Fruit fly (Drosophila melanogaster) S2 (cell line): ENCODE measurements around the gene CG15399.

Experiments used
- CG8478 ChIP-seq: fragments of >200 bp; optimal IDR thresholded peaks from 2 replicates; lab custom pipeline; 2018
- CTCF ChIP-seq, 2 experiments: fragments of >200 bp; optimal IDR thresholded peaks; 2 replicates each; lab custom pipeline; 2018

DNA sequence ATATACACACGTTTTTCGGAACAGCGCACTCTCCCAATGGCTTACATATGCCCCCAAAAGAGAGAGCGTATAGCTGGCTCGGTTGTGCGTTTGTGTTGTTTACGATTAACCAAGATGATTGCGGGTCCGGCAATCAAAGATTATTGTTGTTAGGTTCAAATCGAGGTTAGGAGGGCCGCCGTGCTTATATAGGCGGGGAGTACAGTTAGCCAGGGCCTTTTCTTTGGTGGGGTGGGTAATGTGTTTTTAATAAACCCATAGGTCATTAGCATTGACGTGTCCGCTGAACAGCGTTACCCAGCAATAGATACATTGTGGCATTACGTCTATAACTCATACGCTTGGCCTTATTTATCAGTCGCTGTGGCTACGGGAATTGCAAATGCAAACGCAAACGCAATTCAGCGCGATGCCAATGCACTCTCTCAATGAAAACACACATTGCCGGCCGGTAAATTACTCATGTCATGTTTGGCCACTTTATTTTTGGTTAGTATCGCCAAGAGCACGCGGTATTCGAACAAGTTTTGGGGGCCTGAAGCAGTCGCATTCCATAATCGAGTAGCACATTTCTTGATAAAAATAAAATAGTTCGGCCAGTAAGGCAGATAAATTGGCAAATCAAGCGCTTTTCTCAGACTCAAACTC is 17.7 kb downstream of the CG15399 start:
- TF ChIP-seq CG8478 (lab: Kevin White, UChicago), result no peak
- TF ChIP-seq CTCF (optimal IDR thresholded peaks at IDR 0.05; lab: Kevin White, UChicago), result no peak
